Fruit fly (Drosophila melanogaster) Kc167 (cell line): ENCODE data around the gene Vlet.

Source experiments
- Myc ChIP-seq: fragments of >200 bp; optimal IDR thresholded peaks from 2 replicates; lab custom pipeline; 2017; ENCODE audit warnings: missing external identifiers
- Sin3A ChIP-seq: fragments of >200 bp; optimal IDR thresholded peaks from 2 replicates; lab custom pipeline; 2018; ENCODE audit warnings: missing external identifiers
- h ChIP-seq: fragments of >200 bp; optimal IDR thresholded peaks from 3 replicates; lab custom pipeline; 2018; ENCODE audit warnings: missing external identifiers
- insv ChIP-seq: fragments of >200 bp; optimal IDR thresholded peaks from 3 replicates; lab custom pipeline; 2018; ENCODE audit warnings: missing external identifiers
- psq ChIP-seq: fragments of >200 bp; optimal IDR thresholded peaks from 2 replicates; lab custom pipeline; 2017; ENCODE audit warnings: missing external identifiers
- ttk ChIP-seq: sonication (Bioruptor generic); optimal IDR thresholded peaks from 2 replicates; lab custom pipeline; 2017; ENCODE audit warnings: missing external identifiers

The Vlet gene

dm6 chrX:11644530-11645080, 33.8 kb downstream of the Vlet start:
- TF ChIP-seq Sin3A (no peak), Myc (no peak), psq (no peak), insv (lab: Kevin White, UChicago) (no peak), ttk (no peak), h (lab: Kevin White, UChicago) (no peak)

- TF ChIP-seq Myc (no peak), Sin3A (no peak), psq (no peak), ttk (no peak), insv (lab: Kevin White, UChicago) (no peak), h (lab: Kevin White, UChicago) (no peak)
Observed at dm6 chrX:11643227-11643626, 35.2 kb downstream of the Vlet start.

dm6 chrX:11640477-11640876, 37.9 kb downstream of the Vlet start:
- TF ChIP-seq h (lab: Kevin White, UChicago), result no peak
- no peak for TF ChIP-seq psq
- no peak for TF ChIP-seq Myc
- TF ChIP-seq ttk, result no peak
- TF ChIP-seq insv (lab: Kevin White, UChicago), result no peak

- TF ChIP-seq ttk (no peak), Myc (no peak), h (lab: Kevin White, UChicago) (no peak), insv (lab: Kevin White, UChicago) (no peak), psq (no peak), Sin3A (no peak)
Observed at dm6 chrX:11631704-11632103, 46.7 kb downstream of the Vlet start.

- TF ChIP-seq insv (lab: Kevin White, UChicago) (no peak), h (lab: Kevin White, UChicago) (no peak), ttk (no peak), Sin3A (no peak), Myc (no peak), psq (no peak)
Observed at dm6 chrX:11628986-11629571, 49.3 kb downstream of the Vlet start.
